Worm (Caenorhabditis elegans) whole organism, L1 larva: ENCODE data around the gene Y37E11AM.3.

ENCODE experiments used
- C04F5.9 ChIP-seq: sonication (generic microtip); optimal IDR thresholded peaks from 2 replicates; lab custom pipeline; 2016; ENCODE audit warnings: missing genetic modification characterization, missing compliant biosample characterization
- C34B4.2 ChIP-seq: sonication (generic microtip); optimal IDR thresholded peaks from 2 replicates; lab custom pipeline; 2017; ENCODE audit warnings: mild to moderate bottlenecking, missing genetic modification characterization, missing compliant biosample characterization
- F16B12.6 ChIP-seq: fragments of 150-350 bp; optimal IDR thresholded peaks from 2 replicates; lab custom pipeline; 2014; ENCODE audit warnings: missing biosample characterization, missing genetic modification characterization
- Y116A8C.19 ChIP-seq: sonication (generic microtip); optimal IDR thresholded peaks from 2 replicates; lab custom pipeline; 2016; ENCODE audit warnings: missing compliant biosample characterization, missing genetic modification characterization, borderline replicate concordance
- aly-2 ChIP-seq: fragments of 150-350 bp; optimal IDR thresholded peaks from 2 replicates; lab custom pipeline; 2014; ENCODE audit warnings: missing biosample characterization, missing genetic modification characterization
- blmp-1 ChIP-seq: fragments of 150-350 bp; optimal IDR thresholded peaks from 2 replicates; lab custom pipeline; 2014; ENCODE audit warnings: missing biosample characterization, missing genetic modification characterization
- ceh-8 ChIP-seq: fragments of 200-800 bp; sonication (Bioruptor generic); optimal IDR thresholded peaks from 2 replicates; lab custom pipeline; 2018; ENCODE audit warnings: mild to moderate bottlenecking, missing genetic modification characterization, moderate library complexity, missing compliant biosample characterization
- ceh-90 ChIP-seq: sonication (generic microtip); optimal IDR thresholded peaks from 2 replicates; lab custom pipeline; 2016; ENCODE audit warnings: missing genetic modification characterization, missing compliant biosample characterization
- dpl-1 ChIP-seq, 3 experiments: fragments of 150-350 bp in 2 of 3; sonication (generic microtip) in 1 of 3; optimal IDR thresholded peaks; 2 replicates each; lab custom pipeline; 2014 to 2017; ENCODE audit warnings: missing biosample characterization in 3 of 3, missing genetic modification characterization in 3 of 3, missing genetic modification reagents in 3 of 3
- egl-13 ChIP-seq: sonication (generic microtip); optimal IDR thresholded peaks from 2 replicates; lab custom pipeline; 2016; ENCODE audit warnings: missing genotype, missing genetic modification reagents, missing genetic modification characterization, missing compliant biosample characterization
- egl-27 ChIP-seq, 2 experiments: fragments of 150-350 bp in 1 of 2; sonication (generic microtip); optimal IDR thresholded peaks; 3 replicates each; lab custom pipeline; 2017 to 2018; ENCODE audit warnings: missing biosample characterization in 2 of 2, missing genetic modification characterization in 2 of 2, missing genetic modification reagents in 2 of 2
- elt-2 ChIP-seq: sonication (generic microtip); optimal IDR thresholded peaks from 2 replicates; lab custom pipeline; 2016; ENCODE audit warnings: missing genetic modification characterization, mild to moderate bottlenecking, inconsistent platforms, missing compliant biosample characterization, missing genetic modification reagents
- elt-3 ChIP-seq, 6 experiments: fragments of 150-350 bp in 1 of 6; sonication (generic microtip); optimal IDR thresholded peaks; 2 replicates each; lab custom pipeline; 2017 to 2018; ENCODE audit warnings: missing biosample characterization in 6 of 6, missing genetic modification characterization in 6 of 6, inconsistent platforms in 1 of 6
- ets-5 ChIP-seq: fragments of 200-800 bp; sonication (Bioruptor generic); IDR thresholded peaks from 2 replicates; pipeline ENCODE4 v1.3.6; 2022; ENCODE audit warnings: missing genetic modification characterization, missing compliant biosample characterization
- fkh-10 ChIP-seq: sonication (generic microtip); optimal IDR thresholded peaks from 2 replicates; lab custom pipeline; 2017; ENCODE audit warnings: missing biosample characterization, missing genetic modification reagents, missing genetic modification characterization
- fkh-8 ChIP-seq: sonication (generic microtip); optimal IDR thresholded peaks from 2 replicates; lab custom pipeline; 2016; ENCODE audit warnings: mild to moderate bottlenecking, missing genetic modification characterization, missing compliant biosample characterization
- grh-1 ChIP-seq: fragments of 200-800 bp; sonication (Bioruptor generic); IDR thresholded peaks from 2 replicates; pipeline ENCODE4 v1.3.6; 2022; ENCODE audit warnings: missing genetic modification reagents, missing genetic modification characterization, missing compliant biosample characterization
- hlh-17 ChIP-seq: fragments of 200-800 bp; sonication (Bioruptor generic); optimal IDR thresholded peaks from 2 replicates; lab custom pipeline; 2018; ENCODE audit warnings: missing genetic modification characterization, mild to moderate bottlenecking, missing compliant biosample characterization, moderate library complexity, borderline replicate concordance
- hpl-2 ChIP-seq: fragments of 150-350 bp; optimal IDR thresholded peaks from 2 replicates; lab custom pipeline; 2014; ENCODE audit warnings: missing biosample characterization, missing genetic modification reagents, missing genetic modification characterization
- irx-1 ChIP-seq: sonication (generic microtip); optimal IDR thresholded peaks from 2 replicates; lab custom pipeline; 2016; ENCODE audit warnings: missing genetic modification characterization, missing compliant biosample characterization
- isw-1 ChIP-seq: fragments of 200-800 bp; sonication (Bioruptor generic); IDR thresholded peaks from 2 replicates; pipeline ENCODE4 v1.3.6; 2022; ENCODE audit warnings: missing genetic modification characterization, missing compliant biosample characterization
- lin-15B ChIP-seq: fragments of 150-350 bp; sonication (generic microtip); optimal IDR thresholded peaks from 3 replicates; lab custom pipeline; 2014; ENCODE audit warnings: missing biosample characterization, missing genetic modification characterization
- lin-35 ChIP-seq, 2 experiments: fragments of 150-350 bp; optimal IDR thresholded peaks; 2 replicates each; lab custom pipeline; 2014; ENCODE audit warnings: missing biosample characterization in 2 of 2, missing genetic modification characterization in 2 of 2, missing genetic modification reagents in 2 of 2
- lin-39 ChIP-seq: fragments of 150-350 bp; optimal IDR thresholded peaks from 2 replicates; lab custom pipeline; 2014; ENCODE audit warnings: missing biosample characterization, missing genetic modification reagents, missing genetic modification characterization
- mab-9 ChIP-seq: fragments of 200-800 bp; sonication (Bioruptor generic); IDR thresholded peaks from 2 replicates; pipeline ENCODE4 v1.3.6; 2022; ENCODE audit warnings: missing genetic modification reagents, missing genetic modification characterization, missing compliant biosample characterization
- mef-2 ChIP-seq: fragments of 150-350 bp; optimal IDR thresholded peaks from 2 replicates; lab custom pipeline; 2014; ENCODE audit warnings: missing biosample characterization, missing genetic modification characterization
- nhr-11 ChIP-seq: fragments of 150-350 bp; optimal IDR thresholded peaks from 2 replicates; lab custom pipeline; 2014; ENCODE audit warnings: missing biosample characterization, missing genetic modification characterization
- nhr-12 ChIP-seq: sonication (generic microtip); optimal IDR thresholded peaks from 2 replicates; lab custom pipeline; 2017; ENCODE audit warnings: missing biosample characterization, missing genetic modification characterization
- nhr-20 ChIP-seq: sonication (generic microtip); optimal IDR thresholded peaks from 2 replicates; lab custom pipeline; 2016; ENCODE audit warnings: mild to moderate bottlenecking, missing genetic modification characterization, missing compliant biosample characterization
- nhr-237 ChIP-seq: fragments of 150-350 bp; optimal IDR thresholded peaks from 2 replicates; lab custom pipeline; 2014; ENCODE audit warnings: missing biosample characterization, missing genetic modification characterization
- pag-3 ChIP-seq: sonication (generic microtip); optimal IDR thresholded peaks from 2 replicates; lab custom pipeline; 2017; ENCODE audit warnings: missing genetic modification characterization, mild to moderate bottlenecking, missing compliant biosample characterization, antibody characterized with exemption, borderline replicate concordance; ENCODE audit not compliant: insufficient read depth
- pax-3 ChIP-seq: fragments of 200-800 bp; sonication (Bioruptor generic); optimal IDR thresholded peaks from 2 replicates; lab custom pipeline; 2018; ENCODE audit warnings: mild to moderate bottlenecking, missing genetic modification characterization, moderate library complexity, missing compliant biosample characterization
- pqm-1 ChIP-seq: sonication (generic microtip); optimal IDR thresholded peaks from 3 replicates; lab custom pipeline; 2017; ENCODE audit warnings: missing biosample characterization, missing genetic modification characterization
- rnt-1 ChIP-seq: sonication (generic microtip); optimal IDR thresholded peaks from 2 replicates; lab custom pipeline; 2016; ENCODE audit warnings: mild to moderate bottlenecking, missing genetic modification characterization, moderate library complexity, missing compliant biosample characterization
- skn-1 ChIP-seq: fragments of 150-350 bp; optimal IDR thresholded peaks from 2 replicates; lab custom pipeline; 2014; ENCODE audit warnings: missing biosample characterization, missing genetic modification characterization
- snpc-4 ChIP-seq: fragments of 150-350 bp; optimal IDR thresholded peaks from 2 replicates; lab custom pipeline; 2014; ENCODE audit warnings: missing biosample characterization, missing genetic modification characterization
- snu-23 ChIP-seq: sonication (generic microtip); optimal IDR thresholded peaks from 2 replicates; lab custom pipeline; 2016; ENCODE audit warnings: missing genetic modification characterization, missing compliant biosample characterization
- sox-4 ChIP-seq: sonication (generic microtip); optimal IDR thresholded peaks from 2 replicates; lab custom pipeline; 2016; ENCODE audit warnings: missing genetic modification characterization, missing compliant biosample characterization
- sup-37 ChIP-seq: fragments of 200-800 bp; sonication (Bioruptor generic); optimal IDR thresholded peaks from 2 replicates; lab custom pipeline; 2018; ENCODE audit warnings: mild to moderate bottlenecking, missing genetic modification characterization, missing compliant biosample characterization
- swsn-7 ChIP-seq: sonication (generic microtip); optimal IDR thresholded peaks from 2 replicates; lab custom pipeline; 2016; ENCODE audit warnings: missing genetic modification characterization, missing compliant biosample characterization
- unc-130 ChIP-seq: fragments of 150-350 bp; optimal IDR thresholded peaks from 2 replicates; lab custom pipeline; 2017; ENCODE audit warnings: missing biosample characterization, missing genetic modification characterization, inconsistent platforms
- unc-30 ChIP-seq: sonication (generic microtip); optimal IDR thresholded peaks from 2 replicates; lab custom pipeline; 2017; ENCODE audit warnings: missing biosample characterization, missing genetic modification characterization
- unc-62 ChIP-seq: fragments of 150-350 bp; optimal IDR thresholded peaks from 2 replicates; lab custom pipeline; 2014; ENCODE audit warnings: missing biosample characterization, missing genetic modification reagents, missing genetic modification characterization
- unc-86 ChIP-seq: sonication (generic microtip); optimal IDR thresholded peaks from 2 replicates; lab custom pipeline; 2016; ENCODE audit warnings: missing genetic modification characterization, missing compliant biosample characterization
- vab-15 ChIP-seq: sonication (generic microtip); optimal IDR thresholded peaks from 2 replicates; lab custom pipeline; 2017; ENCODE audit warnings: missing genotype, mild to moderate bottlenecking, missing genetic modification characterization, missing compliant biosample characterization
- xbp-1 ChIP-seq: sonication (generic microtip); optimal IDR thresholded peaks from 2 replicates; lab custom pipeline; 2016; ENCODE audit warnings: missing genetic modification characterization, missing compliant biosample characterization
- zag-1 ChIP-seq: fragments of 150-350 bp; optimal IDR thresholded peaks from 2 replicates; lab custom pipeline; 2014; ENCODE audit warnings: missing biosample characterization, missing genetic modification characterization
- zip-4 ChIP-seq: fragments of 200-800 bp; sonication (Bioruptor generic); optimal IDR thresholded peaks from 2 replicates; lab custom pipeline; 2018; ENCODE audit warnings: mild to moderate bottlenecking, missing genetic modification characterization, moderate library complexity, missing compliant biosample characterization
- ztf-11 ChIP-seq, 2 experiments: sonication (generic microtip); optimal IDR thresholded peaks; 2 replicates each; lab custom pipeline; 2016 to 2017; ENCODE audit warnings: missing genetic modification characterization in 2 of 2, missing biosample characterization in 1 of 2, missing compliant biosample characterization in 1 of 2
- ztf-4 ChIP-seq: fragments of 150-350 bp; optimal IDR thresholded peaks from 2 replicates; lab custom pipeline; 2014; ENCODE audit warnings: missing biosample characterization, missing genetic modification characterization

The Y37E11AM.3 gene

DNA sequence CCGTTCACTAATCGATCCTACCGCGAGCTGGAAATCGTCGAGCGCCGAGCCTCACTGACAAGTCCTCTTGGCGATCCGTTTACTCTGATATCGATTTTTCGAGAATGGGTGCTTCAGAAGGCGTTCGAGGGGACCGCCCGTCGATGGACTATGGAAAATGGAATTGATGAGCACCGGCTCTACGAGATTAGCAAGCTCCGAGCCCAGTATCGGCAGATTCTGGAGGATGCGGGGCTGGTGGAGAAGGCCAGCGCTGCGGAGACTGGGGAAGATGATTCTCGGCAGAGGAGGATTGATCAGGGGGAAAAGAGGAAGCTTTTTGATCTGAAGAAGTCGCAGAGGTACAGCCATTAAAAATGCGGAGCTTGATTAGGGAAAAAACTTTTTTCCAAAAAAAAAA is 12.5 kb upstream of the Y37E11AM.3 start:
- no peak for TF ChIP-seq pqm-1
- TF ChIP-seq nhr-237 = no peak
- TF ChIP-seq ceh-90 (tag; lab: Kevin White, UChicago) = no peak
- no peak for TF ChIP-seq nhr-20 (tag; lab: Kevin White, UChicago)
- no peak for TF ChIP-seq unc-86 (tag; lab: Kevin White, UChicago)
- TF ChIP-seq isw-1 (GFP tag; lab: Robert Waterston, UW) = no peak
- no peak for TF ChIP-seq snu-23

DNA sequence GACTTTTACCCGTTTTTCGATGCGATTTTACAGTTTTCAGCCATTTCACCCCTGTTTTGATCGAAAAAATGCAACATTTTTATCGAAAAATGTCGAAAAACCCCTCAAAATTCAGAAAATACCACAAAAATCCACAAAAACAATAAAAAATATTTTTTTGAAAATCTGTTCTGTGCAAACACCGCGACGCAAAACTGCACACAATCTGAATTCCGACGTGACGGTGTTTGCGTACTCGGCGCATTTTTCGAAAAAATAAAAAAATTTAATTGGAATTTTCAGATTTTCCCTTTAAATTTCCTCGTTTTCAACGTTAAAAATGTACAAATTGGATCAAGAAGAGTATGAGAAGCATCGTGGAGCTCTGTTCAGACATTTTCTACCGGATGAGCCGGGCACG is 6.9 kb upstream of the Y37E11AM.3 start, which contains the start of gene smgl-2:
smgl-2 (plus strand) TSS at position 320 of the 400 bp plus-strand sequence.
- TF ChIP-seq lin-15B (tag; lab: Kevin White, UChicago) (peak; percentile 80), fkh-10 (GFP tag; lab: Kevin White, UChicago) (peak; percentile 9), rnt-1 (tag; lab: Kevin White, UChicago) (no peak), F16B12.6 (tag; lab: Kevin White, UChicago) (peak; percentile 100), sox-4 (tag; lab: Kevin White, UChicago) (peak; percentile 44), egl-13 (tag; lab: Kevin White, UChicago) (peak; percentile 65), snu-23 (peak; percentile 90), C34B4.2 (tag; lab: Kevin White, UChicago) (no peak), vab-15 (no peak), elt-2 (tag; lab: Kevin White, UChicago) (peak; percentile 1), ets-5 (GFP tag; lab: Robert Waterston, UW) (no peak), hpl-2 (GFP tag; lab: Kevin White, UChicago) (peak; percentile 13), isw-1 (GFP tag; lab: Robert Waterston, UW) (peak; percentile 73), mef-2 (peak; percentile 32), Y116A8C.19 (tag; lab: Kevin White, UChicago) (no peak), pax-3 (tag; lab: Kevin White, UChicago) (peak; percentile 50), ztf-4 (tag; lab: Kevin White, UChicago) (no peak), sup-37 (GFP tag; lab: Kevin White, UChicago) (no peak), C04F5.9 (peak; percentile 22), nhr-237 (no peak), fkh-8 (tag; lab: Kevin White, UChicago) (peak; percentile 66), ceh-90 (tag; lab: Kevin White, UChicago) (no peak), xbp-1 (tag; lab: Kevin White, UChicago) (peak; percentile 70), aly-2 (tag; lab: Kevin White, UChicago) (peak; percentile 62), mab-9 (GFP tag; lab: Robert Waterston, UW) (no peak), nhr-12 (tag; lab: Kevin White, UChicago) (no peak), skn-1 (tag; lab: Kevin White, UChicago) (peak; percentile 47), nhr-11 (tag; lab: Kevin White, UChicago) (no peak), pag-3 (tag; lab: Kevin White, UChicago) (peak; percentile 39), swsn-7 (peak; percentile 82), dpl-1 (GFP tag; optimal IDR thresholded peaks at IDR 0.05; lab: Kevin White, UChicago) (peak; percentile 82 to 89 (median 86)), unc-62 (GFP tag; lab: Kevin White, UChicago) (no peak), lin-39 (peak; percentile 71), elt-3 (tag; optimal IDR thresholded peaks at IDR 0.05; lab: Kevin White, UChicago) (peak in 2 of 6 experiments; percentile 46 to 53), egl-27 (tag; optimal IDR thresholded peaks at IDR 0.05; lab: Kevin White, UChicago) (no peak), lin-35 (GFP tag; optimal IDR thresholded peaks at IDR 0.05; lab: Kevin White, UChicago) (peak; percentile 74 to 88), unc-30 (no peak), snpc-4 (tag; lab: Kevin White, UChicago) (peak; percentile 63), ceh-8 (GFP tag; lab: Kevin White, UChicago) (peak; percentile 53), grh-1 (GFP tag; lab: Robert Waterston, UW) (peak; percentile 64), irx-1 (tag; lab: Kevin White, UChicago) (peak; percentile 75), zag-1 (tag; lab: Kevin White, UChicago) (no peak), hlh-17 (GFP tag; lab: Kevin White, UChicago) (no peak), unc-130 (tag; lab: Kevin White, UChicago) (peak; percentile 48), blmp-1 (tag; lab: Kevin White, UChicago) (peak; percentile 62), zip-4 (GFP tag; lab: Kevin White, UChicago) (peak; percentile 69), ztf-11 (tag; optimal IDR thresholded peaks at IDR 0.05; lab: Kevin White, UChicago) (peak in 1 of 2 experiments; percentile 52)
